Worm (Caenorhabditis elegans) whole organism, mixed stage, embryonic: ENCODE results near the gene R160.10.

Experiments
- blmp-1 ChIP-seq: fragments of 150-350 bp; optimal IDR thresholded peaks from 2 replicates; lab custom pipeline; 2014; ENCODE audit warnings: missing biosample characterization, missing genetic modification characterization
- mep-1 ChIP-seq: fragments of 150-350 bp; optimal IDR thresholded peaks from 2 replicates; lab custom pipeline; 2017; ENCODE audit warnings: missing biosample characterization, missing genetic modification reagents, missing genetic modification characterization, inconsistent platforms
- nhr-76 ChIP-seq: sonication (generic microtip); optimal IDR thresholded peaks from 2 replicates; lab custom pipeline; 2017; ENCODE audit warnings: missing biosample characterization, missing genetic modification characterization
- ztf-11 ChIP-seq: fragments of 150-350 bp; optimal IDR thresholded peaks from 2 replicates; lab custom pipeline; 2014; ENCODE audit warnings: missing biosample characterization, missing genetic modification characterization

DNA sequence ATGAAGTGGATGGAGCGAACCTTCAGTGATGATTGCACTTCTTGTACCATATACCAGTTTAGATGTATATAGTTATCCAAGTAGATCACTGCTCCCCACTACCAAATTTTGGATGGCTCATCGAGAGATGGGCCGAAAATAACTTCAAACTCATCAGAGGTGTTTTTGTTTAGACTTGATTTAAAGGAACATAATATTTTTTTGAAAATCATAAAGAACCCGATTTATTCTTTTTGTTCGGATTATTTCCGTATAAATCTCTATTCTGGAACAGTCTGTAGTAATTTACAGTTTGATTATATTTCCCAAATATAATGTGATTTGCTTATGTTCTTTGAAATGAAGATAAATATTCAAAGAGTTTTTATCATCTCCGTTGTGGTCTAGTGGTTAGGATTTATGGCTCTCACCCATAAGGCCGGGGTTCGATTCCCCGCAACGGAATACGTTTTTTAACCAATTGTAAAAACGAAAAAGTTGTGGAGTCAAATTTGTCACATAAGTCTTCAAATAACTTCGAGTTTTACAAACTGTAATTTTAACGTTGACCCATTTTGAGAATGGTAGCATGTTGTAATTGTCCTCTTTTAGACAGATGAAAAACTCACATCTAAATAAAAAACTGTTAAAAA is 43.1 kb upstream of the R160.10 start:
- no peak for TF ChIP-seq ztf-11
- TF ChIP-seq blmp-1 (tag; lab: Kevin White, UChicago) = no peak
- TF ChIP-seq nhr-76 (tag; lab: Kevin White, UChicago) = no peak
- no peak for TF ChIP-seq mep-1 (tag; lab: Kevin White, UChicago)
